Worm (Caenorhabditis elegans) whole organism, L4 larva: ENCODE results near the gene Y37A1B.4.

ENCODE experiments used
- ZK337.2 ChIP-seq: fragments of 200-800 bp; sonication (Bioruptor generic); IDR thresholded peaks from 2 replicates; pipeline ENCODE4 v1.3.6; 2022; ENCODE audit warnings: missing genetic modification reagents, missing genetic modification characterization, missing compliant biosample characterization
- dmd-8 ChIP-seq: fragments of 200-800 bp; sonication (Bioruptor generic); IDR thresholded peaks from 2 replicates; pipeline ENCODE4 v1.3.6; 2022; ENCODE audit warnings: missing genetic modification characterization, missing compliant biosample characterization
- egl-27 ChIP-seq: sonication (generic microtip); optimal IDR thresholded peaks from 3 replicates; lab custom pipeline; 2017; ENCODE audit warnings: missing biosample characterization, missing genetic modification reagents, missing genetic modification characterization
- fos-1 ChIP-seq: fragments of 150-350 bp; optimal IDR thresholded peaks from 2 replicates; lab custom pipeline; 2014; ENCODE audit warnings: missing biosample characterization, missing genetic modification characterization
- lsy-2 ChIP-seq, 2 experiments: fragments of 150-350 bp in 1 of 2; sonication (generic microtip) in 1 of 2; optimal IDR thresholded peaks; 2 replicates each; lab custom pipeline; 2014 to 2017; ENCODE audit warnings: missing biosample characterization in 2 of 2, missing genetic modification characterization in 2 of 2
- nhr-28 ChIP-seq: fragments of 150-350 bp; optimal IDR thresholded peaks from 2 replicates; lab custom pipeline; 2014; ENCODE audit warnings: missing biosample characterization, missing genetic modification characterization
- pha-4 ChIP-seq, 2 experiments: fragments of 150-350 bp in 1 of 2; fragments of 200-800 bp in 1 of 2; sonication (Bioruptor generic) in 1 of 2; IDR thresholded peaks in 1 of 2; optimal IDR thresholded peaks in 1 of 2; 2 replicates each; pipeline versions ENCODE4 v1.3.6 to Lab custom; 2014 to 2022; ENCODE audit warnings: missing genetic modification characterization in 2 of 2, missing genetic modification reagents in 2 of 2, missing biosample characterization in 1 of 2, missing compliant biosample characterization in 1 of 2
- snpc-1.2 ChIP-seq: fragments of 200-800 bp; sonication (Bioruptor generic); IDR thresholded peaks from 2 replicates; pipeline ENCODE4 v1.3.6; 2022; ENCODE audit warnings: missing genetic modification reagents, missing genetic modification characterization, missing compliant biosample characterization

- TF ChIP-seq dmd-8 (GFP tag; lab: Robert Waterston, UW) = no peak
- peak; percentile 49; the same call in 1 of the 2 replicates for TF ChIP-seq pha-4 (GFP tag; IDR thresholded peaks at IDR 0.05; lab: Robert Waterston, UW)
- no peak for TF ChIP-seq pha-4 (tag; optimal IDR thresholded peaks at IDR 0.05; lab: Kevin White, UChicago)
- peak; percentile 69 for TF ChIP-seq nhr-28 (tag; lab: Kevin White, UChicago)
- no peak for TF ChIP-seq ZK337.2 (GFP tag; lab: Robert Waterston, UW)
- peak; percentile 19 to 90 for TF ChIP-seq lsy-2 (tag; optimal IDR thresholded peaks at IDR 0.05; lab: Kevin White, UChicago)
- TF ChIP-seq snpc-1.2 (GFP tag; lab: Robert Waterston, UW) = peak; percentile 96
- TF ChIP-seq fos-1 (tag; lab: Kevin White, UChicago) = no peak
- no peak for TF ChIP-seq egl-27
Observed at ce11 chrIV:14070992-14071289, 10.4 kb upstream of the Y37A1B.4 start.
